Fruit fly (Drosophila melanogaster): ENCODE results near the gene CG9356.

CG9356 gene

DNA sequence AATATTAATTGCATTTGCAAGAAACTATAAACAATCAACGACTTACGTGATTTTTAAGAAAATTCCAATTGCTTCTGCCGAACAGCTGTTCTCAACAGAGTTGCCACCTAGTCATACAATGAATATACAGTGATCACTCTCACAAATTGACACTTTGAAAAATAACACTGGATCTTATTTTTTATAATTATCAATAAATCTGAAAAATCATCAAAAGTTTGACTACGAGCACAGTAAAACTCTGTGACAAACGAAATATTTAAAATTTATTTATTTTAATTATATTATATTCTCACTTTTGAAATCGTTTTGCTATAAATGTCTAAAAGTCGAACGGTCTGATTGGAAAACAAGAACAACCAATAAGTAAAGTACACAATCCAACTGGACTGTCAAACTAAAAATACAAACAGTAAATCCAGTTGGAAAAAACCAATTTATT lies 4.1 kb downstream of the CG9356 start, which contains the start of gene CG34117 (continued):
- TF ChIP-seq Hr51 (GFP tag; optimal IDR thresholded peaks at IDR 0.05), result peak; percentile 53 to 83
- TF ChIP-seq org-1 (GFP tag; optimal IDR thresholded peaks at IDR 0.05), result peak; percentile 25
- no peak for TF ChIP-seq Lpt (GFP tag; optimal IDR thresholded peaks at IDR 0.05)
- peak; percentile 13 for TF ChIP-seq CG3407 (GFP tag; optimal IDR thresholded peaks at IDR 0.05)
- peak in 1 of 2 experiments; percentile 17 for TF ChIP-seq Hr78 (GFP tag; optimal IDR thresholded peaks at IDR 0.05)
- no peak; the same call in 1 of the 2 replicates for TF ChIP-seq CG5953 (GFP tag; IDR thresholded peaks at IDR 0.05)
- peak; percentile 71 for TF ChIP-seq ssp (GFP tag; IDR thresholded peaks at IDR 0.05)
- peak; percentile 43 for TF ChIP-seq CG8281 (tag; optimal IDR thresholded peaks at IDR 0.05)
- TF ChIP-seq ems (GFP tag; optimal IDR thresholded peaks at IDR 0.05), result peak; percentile 25
- no peak for TF ChIP-seq bowl (GFP tag; IDR thresholded peaks at IDR 0.05)
- no peak for TF ChIP-seq Opbp (GFP tag; IDR thresholded peaks at IDR 0.05; ENCODE audit: partially characterized antibody)
- peak; percentile 36; the same call in 2 of the 3 replicates for TF ChIP-seq Mrtf (GFP tag; IDR thresholded peaks at IDR 0.05)
- TF ChIP-seq hbn (GFP tag; IDR thresholded peaks at IDR 0.05; ENCODE audit: partially characterized antibody), result no peak
- TF ChIP-seq CkIIα-i1 (GFP tag; IDR thresholded peaks at IDR 0.05), result peak; percentile 44; the same call in 1 of the 2 replicates
- no peak for TF ChIP-seq h (optimal IDR thresholded peaks at IDR 0.05)
- no peak for TF ChIP-seq Optix (GFP tag; IDR thresholded peaks at IDR 0.05)
- peak; percentile 63 for TF ChIP-seq twi (tag; optimal IDR thresholded peaks at IDR 0.05)
- TF ChIP-seq CG1233 (GFP tag; optimal IDR thresholded peaks at IDR 0.05), result peak; percentile 77
- peak; percentile 69 for TF ChIP-seq CG13123 (GFP tag; optimal IDR thresholded peaks at IDR 0.05)
- TF ChIP-seq chn (GFP tag; optimal IDR thresholded peaks at IDR 0.05), result peak; percentile 38
- TF ChIP-seq CG11560 (tag; IDR thresholded peaks at IDR 0.05), result 0 out of 3 replicates have a peak, but pooled peaks have one; percentile 28
- peak; percentile 59 for TF ChIP-seq CG12104 (GFP tag; optimal IDR thresholded peaks at IDR 0.05)
- no peak for TF ChIP-seq cad (GFP tag; optimal IDR thresholded peaks at IDR 0.05)
- peak; percentile 68 for TF ChIP-seq CG6813 (GFP tag; optimal IDR thresholded peaks at IDR 0.05)
- peak; percentile 60; the same call in 2 of the 3 replicates for TF ChIP-seq CG2889 (GFP tag; IDR thresholded peaks at IDR 0.05)
- TF ChIP-seq Poxn (GFP tag; IDR thresholded peaks at IDR 0.05), result peak; percentile 12; the same call in 1 of the 2 replicates
- TF ChIP-seq disco-r (GFP tag; optimal IDR thresholded peaks at IDR 0.05), result no peak
- peak; percentile 76; the same call in 2 of the 3 replicates for TF ChIP-seq dysf (GFP tag; IDR thresholded peaks at IDR 0.05)
- TF ChIP-seq CG12236 (GFP tag; optimal IDR thresholded peaks at IDR 0.05), result no peak
- TF ChIP-seq Eip74EF (GFP tag; optimal IDR thresholded peaks at IDR 0.05), result peak in 1 of 2 experiments; percentile 73
- peak; percentile 92 for TF ChIP-seq vvl (GFP tag; IDR thresholded peaks at IDR 0.05)
- peak; percentile 88 for TF ChIP-seq CG15269 (tag; optimal IDR thresholded peaks at IDR 0.05)
- peak; percentile 84 for TF ChIP-seq Fer1 (GFP tag; optimal IDR thresholded peaks at IDR 0.05)
- TF ChIP-seq Sox100B (GFP tag; optimal IDR thresholded peaks at IDR 0.05), result peak; percentile 77
- peak; percentile 83 for TF ChIP-seq Sox102F (GFP tag; optimal IDR thresholded peaks at IDR 0.05)
- TF ChIP-seq CG6175 (GFP tag; IDR thresholded peaks at IDR 0.05), result 0 out of 3 replicates have a peak, but pooled peaks have one; percentile 46
- TF ChIP-seq so (GFP tag; IDR thresholded peaks at IDR 0.05), result peak; percentile 83
- no peak for TF ChIP-seq Dll (GFP tag; IDR thresholded peaks at IDR 0.05; ENCODE audit: partially characterized antibody)
- peak; percentile 85 for TF ChIP-seq lilli (GFP tag; optimal IDR thresholded peaks at IDR 0.05)
- TF ChIP-seq CG2199 (GFP tag; IDR thresholded peaks at IDR 0.05), result peak; percentile 16; the same call in 1 of the 3 replicates
- TF ChIP-seq Jarid2 (GFP tag; optimal IDR thresholded peaks at IDR 0.05), result peak; percentile 10
- peak; percentile 88 for TF ChIP-seq CG17328 (GFP tag; IDR thresholded peaks at IDR 0.05)
- TF ChIP-seq cato (GFP tag; optimal IDR thresholded peaks at IDR 0.05; ENCODE audit: borderline replicate concordance), result peak; percentile 32
- no peak for TF ChIP-seq Mes4 (GFP tag; optimal IDR thresholded peaks at IDR 0.05)
- peak; percentile 91 for TF ChIP-seq Xbp1 (GFP tag; optimal IDR thresholded peaks at IDR 0.05)
- no peak for TF ChIP-seq Hr39 (optimal IDR thresholded peaks at IDR 0.05)
- peak; percentile 40; the same call in 1 of the 2 replicates for TF ChIP-seq CG43689 (GFP tag; IDR thresholded peaks at IDR 0.05)
- no peak for TF ChIP-seq CG16813 (GFP tag; IDR thresholded peaks at IDR 0.05; ENCODE audit: partially characterized antibody)
- TF ChIP-seq ewg (GFP tag; optimal IDR thresholded peaks at IDR 0.05), result peak; percentile 33
- TF ChIP-seq MBD-R2 (GFP tag; IDR thresholded peaks at IDR 0.05), result peak; percentile 94
- no peak for TF ChIP-seq eyg (GFP tag; optimal IDR thresholded peaks at IDR 0.05)

All from whole organism, embryonic.